Fruit fly (Drosophila melanogaster) whole organism, wandering third instar larva: ENCODE measurements around the gene CG8301.
A peak's percentile ranks its signal among the peaks of the same experiment; 100 is the strongest.

Experiments used
- Abd-B ChIP-seq: fragments of >200 bp; optimal IDR thresholded peaks from 2 replicates; lab custom pipeline; 2017; ENCODE audit warnings: missing biosample characterization, missing genetic modification characterization
- CG32264 ChIP-seq: fragments of 200-800 bp; sonication (Bioruptor generic); optimal IDR thresholded peaks from 2 replicates; lab custom pipeline; 2016; ENCODE audit warnings: missing biosample characterization, missing genetic modification characterization
- CG9705 ChIP-seq: fragments of 200-800 bp; sonication (Bioruptor generic); optimal IDR thresholded peaks from 2 replicates; lab custom pipeline; 2018; ENCODE audit warnings: missing biosample characterization, mild to moderate bottlenecking, missing genetic modification characterization
- CrebA ChIP-seq: fragments of 200-800 bp; sonication (Bioruptor generic); optimal IDR thresholded peaks from 2 replicates; lab custom pipeline; 2016; ENCODE audit warnings: missing biosample characterization, mild to moderate bottlenecking, missing genetic modification characterization, borderline replicate concordance
- Dfd ChIP-seq: fragments of >200 bp; optimal IDR thresholded peaks from 2 replicates; lab custom pipeline; 2017; ENCODE audit warnings: missing biosample characterization, missing genetic modification characterization
- Dif ChIP-seq: fragments of 200-275, 200-300 bp; sonication (Bioruptor generic); optimal IDR thresholded peaks from 2 replicates; lab custom pipeline; 2018; ENCODE audit warnings: missing biosample characterization, missing genetic modification characterization; ENCODE audit not compliant: partially characterized antibody
- GATAd ChIP-seq: sonication (Bioruptor generic); optimal IDR thresholded peaks from 2 replicates; lab custom pipeline; 2016; ENCODE audit warnings: missing biosample characterization, missing genetic modification characterization
- HLH106 ChIP-seq: fragments of 200-800 bp; optimal IDR thresholded peaks from 3 replicates; lab custom pipeline; 2019; ENCODE audit warnings: missing biosample characterization, mild to moderate bottlenecking, missing genetic modification characterization, moderate library complexity
- Hnf4 ChIP-seq: fragments of 200-800 bp; sonication (Bioruptor generic); optimal IDR thresholded peaks from 2 replicates; lab custom pipeline; 2016; ENCODE audit warnings: missing biosample characterization, mild to moderate bottlenecking, missing genetic modification characterization
- Hr78 ChIP-seq: fragments of >200 bp; optimal IDR thresholded peaks from 2 replicates; lab custom pipeline; 2017; ENCODE audit warnings: missing biosample characterization, missing genetic modification characterization
- Hr83 ChIP-seq: fragments of 200-300 bp; sonication (Bioruptor generic); optimal IDR thresholded peaks from 2 replicates; lab custom pipeline; 2016; ENCODE audit warnings: missing biosample characterization, mild to moderate bottlenecking, missing genetic modification characterization, moderate library complexity; ENCODE audit not compliant: poor library complexity, severe bottlenecking
- Jra ChIP-seq: sonication (Bioruptor generic); optimal IDR thresholded peaks from 2 replicates; lab custom pipeline; 2016; ENCODE audit warnings: missing biosample characterization, missing genetic modification characterization
- Mio ChIP-seq: sonication (Bioruptor generic); optimal IDR thresholded peaks from 2 replicates; lab custom pipeline; 2016; ENCODE audit warnings: missing biosample characterization, missing genetic modification characterization
- Myc ChIP-seq: fragments of >200 bp; optimal IDR thresholded peaks from 2 replicates; lab custom pipeline; 2017
- N ChIP-seq: fragments of >200 bp; optimal IDR thresholded peaks from 2 replicates; lab custom pipeline; 2018; ENCODE audit warnings: missing biosample characterization, missing external identifiers, missing genetic modification characterization
- OdsH ChIP-seq: fragments of 200-800 bp; sonication (Bioruptor generic); optimal IDR thresholded peaks from 2 replicates; lab custom pipeline; 2016; ENCODE audit warnings: missing biosample characterization, mild to moderate bottlenecking, missing genetic modification characterization
- Rel ChIP-seq, 2 experiments: fragments of 200-800 bp; sonication (Bioruptor generic) in 1 of 2; optimal IDR thresholded peaks; 2 replicates in 1 of 2; 3 replicates in 1 of 2; lab custom pipeline; 2016 to 2019; ENCODE audit warnings: mild to moderate bottlenecking in 2 of 2, missing biosample characterization in 2 of 2, missing genetic modification characterization in 2 of 2, moderate library complexity in 1 of 2
- Sp1 ChIP-seq: fragments of 200-800 bp; sonication (Bioruptor generic); optimal IDR thresholded peaks from 3 replicates; lab custom pipeline; 2019; ENCODE audit warnings: missing biosample characterization, mild to moderate bottlenecking, missing genetic modification characterization, moderate library complexity
- Vsx2 ChIP-seq: fragments of 200-300, 225-300 bp; sonication (Bioruptor generic); optimal IDR thresholded peaks from 2 replicates; lab custom pipeline; 2018; ENCODE audit warnings: missing biosample characterization, missing genetic modification characterization; ENCODE audit not compliant: partially characterized antibody
- br ChIP-seq: fragments of 200-800 bp; sonication (Bioruptor generic); optimal IDR thresholded peaks from 2 replicates; lab custom pipeline; 2016; ENCODE audit warnings: missing biosample characterization, missing genetic modification characterization
- brk ChIP-seq: fragments of 200-800 bp; sonication (Bioruptor generic); optimal IDR thresholded peaks from 2 replicates; lab custom pipeline; 2016; ENCODE audit warnings: missing biosample characterization, mild to moderate bottlenecking, missing genetic modification characterization
- dl ChIP-seq, 2 experiments: fragments of 175-275, 200-275 bp in 1 of 2; fragments of 200-275 bp in 1 of 2; sonication (Bioruptor generic); optimal IDR thresholded peaks; lab custom pipeline; 2018; ENCODE audit warnings: mild to moderate bottlenecking in 2 of 2, missing biosample characterization in 2 of 2, missing genetic modification characterization in 2 of 2, moderate library complexity in 2 of 2; ENCODE audit not compliant: partially characterized antibody in 2 of 2, insufficient read depth in 1 of 2
- dmrt93B ChIP-seq: fragments of 200-800 bp; sonication (Bioruptor generic); optimal IDR thresholded peaks from 2 replicates; lab custom pipeline; 2018; ENCODE audit warnings: missing biosample characterization, mild to moderate bottlenecking, missing genetic modification characterization
- dsf ChIP-seq: sonication (Bioruptor generic); optimal IDR thresholded peaks from 2 replicates; lab custom pipeline; 2016; ENCODE audit warnings: missing biosample characterization, missing genetic modification characterization, borderline replicate concordance
- ey ChIP-seq: fragments of 200-800 bp; sonication (Bioruptor generic); optimal IDR thresholded peaks from 2 replicates; lab custom pipeline; 2016; ENCODE audit warnings: missing biosample characterization, missing genetic modification characterization
- foxo ChIP-seq, 2 experiments: fragments of 200-800 bp; sonication (Bioruptor generic); optimal IDR thresholded peaks; 2 replicates in 1 of 2; 3 replicates in 1 of 2; lab custom pipeline; 2016 to 2017; ENCODE audit warnings: missing biosample characterization in 2 of 2, missing genetic modification characterization in 2 of 2
- fru ChIP-seq: fragments of 200-800 bp; sonication (Bioruptor generic); optimal IDR thresholded peaks from 3 replicates; lab custom pipeline; 2016; ENCODE audit warnings: missing biosample characterization, mild to moderate bottlenecking, missing genetic modification characterization
- h ChIP-seq: fragments of 200-800 bp; sonication (Bioruptor generic); optimal IDR thresholded peaks from 3 replicates; lab custom pipeline; 2016; ENCODE audit warnings: missing biosample characterization, mild to moderate bottlenecking, missing genetic modification characterization
- jim ChIP-seq: fragments of 175-275, 200-325 bp; sonication (Bioruptor generic); optimal IDR thresholded peaks from 2 replicates; lab custom pipeline; 2016; ENCODE audit warnings: missing biosample characterization, mild to moderate bottlenecking, missing genetic modification characterization
- lola ChIP-seq: fragments of >200 bp; optimal IDR thresholded peaks from 2 replicates; lab custom pipeline; 2017; ENCODE audit warnings: missing biosample characterization, missing genetic modification characterization
- pan ChIP-seq: fragments of >200 bp; optimal IDR thresholded peaks from 2 replicates; lab custom pipeline; 2017
- psq ChIP-seq: fragments of 200-800 bp; sonication (Bioruptor generic); optimal IDR thresholded peaks from 3 replicates; lab custom pipeline; 2017; ENCODE audit warnings: missing biosample characterization, mild to moderate bottlenecking, missing genetic modification characterization, moderate library complexity
- rgr ChIP-seq: fragments of 200-800 bp; sonication (Bioruptor generic); optimal IDR thresholded peaks from 3 replicates; lab custom pipeline; 2016; ENCODE audit warnings: missing biosample characterization, mild to moderate bottlenecking, missing genetic modification characterization
- sage ChIP-seq: fragments of 200-800 bp; sonication (Bioruptor generic); optimal IDR thresholded peaks from 2 replicates; lab custom pipeline; 2016; ENCODE audit warnings: missing biosample characterization, mild to moderate bottlenecking, missing genetic modification characterization
- sv ChIP-seq: fragments of 200-800 bp; sonication (Bioruptor generic); optimal IDR thresholded peaks from 3 replicates; lab custom pipeline; 2016; ENCODE audit warnings: missing biosample characterization, missing genetic modification characterization
- tai ChIP-seq: sonication (Bioruptor generic); optimal IDR thresholded peaks from 2 replicates; lab custom pipeline; 2016; ENCODE audit warnings: missing biosample characterization, missing genetic modification characterization
- usp ChIP-seq: fragments of >200 bp; optimal IDR thresholded peaks from 2 replicates; lab custom pipeline; 2017; ENCODE audit warnings: missing biosample characterization, missing genetic modification characterization
- woc ChIP-seq: sonication (Bioruptor generic); optimal IDR thresholded peaks from 2 replicates; lab custom pipeline; 2016; ENCODE audit warnings: missing biosample characterization, mild to moderate bottlenecking, missing genetic modification characterization

CG8301 gene

DNA sequence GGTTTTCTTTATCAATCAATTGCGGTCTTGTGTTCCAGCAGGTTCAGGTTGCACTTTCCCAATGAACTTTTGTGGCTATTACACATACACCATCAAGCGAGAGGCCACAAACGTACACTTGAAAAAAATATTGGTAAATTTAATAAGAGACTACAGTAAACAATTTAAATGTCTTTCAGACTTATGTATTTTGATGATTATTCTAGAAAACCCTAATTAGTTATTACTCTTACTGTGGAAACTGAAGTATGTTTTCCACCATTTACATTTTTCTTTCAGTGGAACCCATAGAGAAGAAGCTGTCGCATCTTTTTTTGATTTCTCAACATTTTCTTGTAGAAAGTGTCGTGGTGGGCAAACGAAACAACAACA is 47.0 kb upstream of the CG8301 start:
- TF ChIP-seq sage (peak; percentile 50), fru (GFP tag; lab: Kevin White, UChicago) (peak; percentile 89), dmrt93B (GFP tag; lab: Kevin White, UChicago) (peak; percentile 63), jim (no peak), CG9705 (GFP tag; lab: Kevin White, UChicago) (peak; percentile 7), Vsx2 (GFP tag; lab: Kevin White, UChicago) (no peak), dsf (peak; percentile 69), pan (lab: Kevin White, UChicago) (no peak), ey (GFP tag; lab: Kevin White, UChicago) (peak; percentile 88), CG32264 (GFP tag; lab: Kevin White, UChicago) (peak; percentile 70), HLH106 (tag; lab: Kevin White, UChicago) (peak; percentile 80), brk (GFP tag; lab: Kevin White, UChicago) (peak; percentile 77), Rel (GFP tag; optimal IDR thresholded peaks at IDR 0.05; lab: Kevin White, UChicago) (no peak), Rel (tag; optimal IDR thresholded peaks at IDR 0.05; lab: Kevin White, UChicago) (no peak), tai (GFP tag; lab: Kevin White, UChicago) (peak; percentile 81), usp (GFP tag; lab: Kevin White, UChicago) (no peak), rgr (GFP tag; lab: Kevin White, UChicago) (peak; percentile 90), Dfd (GFP tag; lab: Kevin White, UChicago) (no peak), Hnf4 (GFP tag; lab: Kevin White, UChicago) (peak; percentile 87), Abd-B (GFP tag; lab: Kevin White, UChicago) (no peak), h (GFP tag; lab: Kevin White, UChicago) (peak; percentile 77), GATAd (GFP tag; lab: Kevin White, UChicago) (peak; percentile 6), Myc (no peak), Jra (peak; percentile 65), br (GFP tag; lab: Kevin White, UChicago) (peak; percentile 87), Dif (no peak), Hr83 (GFP tag; lab: Kevin White, UChicago) (no peak), foxo (GFP tag; optimal IDR thresholded peaks at IDR 0.05; lab: Kevin White, UChicago) (peak in 1 of 2 experiments; percentile 84), lola (no peak), N (GFP tag; lab: Kevin White, UChicago) (no peak), woc (GFP tag; lab: Kevin White, UChicago) (peak; percentile 66), psq (GFP tag; lab: Kevin White, UChicago) (peak; percentile 66), Hr78 (GFP tag; lab: Kevin White, UChicago) (no peak), sv (GFP tag; lab: Kevin White, UChicago) (peak; percentile 85), OdsH (GFP tag; lab: Kevin White, UChicago) (peak; percentile 85), Mio (GFP tag; lab: Kevin White, UChicago) (no peak), Sp1 (GFP tag; lab: Kevin White, UChicago) (peak; percentile 84), CrebA (no peak), dl (GFP tag; optimal IDR thresholded peaks at IDR 0.05; lab: Kevin White, UChicago; ENCODE audit: insufficient read depth in 1 of 2, partially characterized antibody in 2 of 2) (no peak)

dm6 chr3R:9534595-9535217 is 46.4 kb upstream of the CG8301 start:
- no peak for TF ChIP-seq brk (GFP tag; lab: Kevin White, UChicago)
- TF ChIP-seq jim: no peak
- TF ChIP-seq Jra: no peak
- no peak for TF ChIP-seq sage
- TF ChIP-seq Vsx2 (GFP tag; lab: Kevin White, UChicago): peak; percentile 36
- TF ChIP-seq dl (GFP tag; optimal IDR thresholded peaks at IDR 0.05; lab: Kevin White, UChicago; ENCODE audit: insufficient read depth in 1 of 2, partially characterized antibody in 2 of 2): peak; percentile 80 to 85
- TF ChIP-seq fru (GFP tag; lab: Kevin White, UChicago): no peak
- TF ChIP-seq woc (GFP tag; lab: Kevin White, UChicago): no peak
- TF ChIP-seq Mio (GFP tag; lab: Kevin White, UChicago): no peak
- TF ChIP-seq Hnf4 (GFP tag; lab: Kevin White, UChicago): no peak
- no peak for TF ChIP-seq dsf
- no peak for TF ChIP-seq rgr (GFP tag; lab: Kevin White, UChicago)
- no peak for TF ChIP-seq foxo (GFP tag; optimal IDR thresholded peaks at IDR 0.05; lab: Kevin White, UChicago)
- TF ChIP-seq Dif: peak; percentile 85
- TF ChIP-seq psq (GFP tag; lab: Kevin White, UChicago): no peak
- no peak for TF ChIP-seq h (GFP tag; lab: Kevin White, UChicago)
- no peak for TF ChIP-seq Dfd (GFP tag; lab: Kevin White, UChicago)
- TF ChIP-seq Hr78 (GFP tag; lab: Kevin White, UChicago): no peak
- no peak for TF ChIP-seq GATAd (GFP tag; lab: Kevin White, UChicago)
- no peak for TF ChIP-seq Rel (GFP tag; optimal IDR thresholded peaks at IDR 0.05; lab: Kevin White, UChicago)
- no peak for TF ChIP-seq Rel (tag; optimal IDR thresholded peaks at IDR 0.05; lab: Kevin White, UChicago)
- TF ChIP-seq, all 38 proteins: peak for 3
